Worm (Caenorhabditis elegans): ENCODE results near the gene dnj-24.

ce11 chrIII:5402419-5402818, 21.5 kb downstream of the dnj-24 start:
- TF ChIP-seq rnt-1 (tag; optimal IDR thresholded peaks at IDR 0.05) = no peak
- no peak for TF ChIP-seq nhr-12 (tag; optimal IDR thresholded peaks at IDR 0.05)
- TF ChIP-seq egl-27 (tag; optimal IDR thresholded peaks at IDR 0.05) = no peak
- TF ChIP-seq pqm-1 (tag; optimal IDR thresholded peaks at IDR 0.05) = no peak
- TF ChIP-seq unc-86 (tag; optimal IDR thresholded peaks at IDR 0.05) = no peak
- TF ChIP-seq zag-1 (tag; optimal IDR thresholded peaks at IDR 0.05) = no peak
